Fruit fly (Drosophila melanogaster) whole organism, embryonic: ENCODE results near the gene Mink.
A peak's percentile ranks its signal among the peaks of the same experiment; 100 is the strongest.

Experiments
- Bgb ChIP-seq: fragments of 200-800 bp; sonication (Bioruptor generic); IDR thresholded peaks from 2 replicates; pipeline ENCODE4 v1.3.6; 2022; ENCODE audit warnings: missing biosample characterization, missing genetic modification characterization; ENCODE audit not compliant: partially characterized antibody
- C15 ChIP-seq: fragments of 200-800 bp; sonication (Bioruptor generic); IDR thresholded peaks from 3 replicates; pipeline ENCODE4 v1.3.6; 2022; ENCODE audit warnings: missing biosample characterization, missing genetic modification characterization
- CG11398 ChIP-seq: fragments of 200-800 bp; sonication (Bioruptor generic); optimal IDR thresholded peaks from 2 replicates; lab custom pipeline; 2016; ENCODE audit warnings: missing biosample characterization, missing genetic modification characterization
- CG11504 ChIP-seq: fragments of 200-800 bp; sonication (Bioruptor generic); optimal IDR thresholded peaks from 3 replicates; lab custom pipeline; 2019; ENCODE audit warnings: missing biosample characterization, mild to moderate bottlenecking, missing genetic modification characterization, moderate library complexity
- CG12155 ChIP-seq: fragments of 200-800 bp; sonication (Bioruptor generic); optimal IDR thresholded peaks from 3 replicates; lab custom pipeline; 2016; ENCODE audit warnings: missing biosample characterization, missing genetic modification characterization
- CG13624 ChIP-seq: fragments of 200-800 bp; sonication (Bioruptor generic); optimal IDR thresholded peaks from 2 replicates; lab custom pipeline; 2016; ENCODE audit warnings: missing biosample characterization, missing genetic modification characterization
- CG13894 ChIP-seq: fragments of 200-800 bp; sonication (Bioruptor generic); optimal IDR thresholded peaks from 3 replicates; lab custom pipeline; 2018; ENCODE audit warnings: missing biosample characterization, mild to moderate bottlenecking, missing genetic modification characterization, moderate library complexity
- CG14050 ChIP-seq: fragments of 200-800 bp; sonication (Bioruptor generic); IDR thresholded peaks from 3 replicates; pipeline ENCODE4 v1.3.6; 2022; ENCODE audit warnings: missing biosample characterization, missing genetic modification characterization
- CG16815 ChIP-seq: fragments of 200-800 bp; sonication (Bioruptor generic); optimal IDR thresholded peaks from 3 replicates; lab custom pipeline; 2017; ENCODE audit warnings: missing biosample characterization, mild to moderate bottlenecking, missing genetic modification characterization
- CG17359 ChIP-seq: fragments of 200-800 bp; sonication (Bioruptor generic); optimal IDR thresholded peaks from 3 replicates; lab custom pipeline; 2018; ENCODE audit warnings: missing biosample characterization, mild to moderate bottlenecking, missing genetic modification characterization, moderate library complexity
- CG2889 ChIP-seq: fragments of 200-800 bp; sonication (Bioruptor generic); IDR thresholded peaks from 3 replicates; pipeline ENCODE4 v1.3.6; 2022; ENCODE audit warnings: missing biosample characterization, missing genetic modification characterization
- CG30403 ChIP-seq: fragments of 200-800 bp; sonication (Bioruptor generic); optimal IDR thresholded peaks from 3 replicates; lab custom pipeline; 2016; ENCODE audit warnings: missing biosample characterization, missing genetic modification characterization
- CG31441 ChIP-seq: fragments of 200-800 bp; sonication (Bioruptor generic); IDR thresholded peaks from 2 replicates; pipeline ENCODE4 v1.3.6; 2022; ENCODE audit warnings: missing biosample characterization, missing genetic modification characterization
- CG3163 ChIP-seq: fragments of 200-800 bp; sonication (Bioruptor generic); optimal IDR thresholded peaks from 3 replicates; lab custom pipeline; 2016; ENCODE audit warnings: missing biosample characterization, missing genetic modification characterization
- CG3407 ChIP-seq: fragments of 200-800 bp; sonication (Bioruptor generic); optimal IDR thresholded peaks from 2 replicates; lab custom pipeline; 2018; ENCODE audit warnings: missing biosample characterization, mild to moderate bottlenecking, missing genetic modification characterization
- CG3838 ChIP-seq: fragments of 200-800 bp; sonication (Bioruptor generic); optimal IDR thresholded peaks from 3 replicates; lab custom pipeline; 2016; ENCODE audit warnings: missing biosample characterization, missing genetic modification characterization
- CG4282 ChIP-seq: fragments of 200-800 bp; sonication (Bioruptor generic); optimal IDR thresholded peaks from 2 replicates; lab custom pipeline; 2016; ENCODE audit warnings: missing biosample characterization, missing genetic modification characterization
- CG4424 ChIP-seq: fragments of 200-800 bp; sonication (Bioruptor generic); optimal IDR thresholded peaks from 3 replicates; lab custom pipeline; 2016; ENCODE audit warnings: missing biosample characterization, missing genetic modification characterization
- CG4820 ChIP-seq: fragments of 200-800 bp; sonication (Bioruptor generic); optimal IDR thresholded peaks from 3 replicates; lab custom pipeline; 2016; ENCODE audit warnings: missing biosample characterization, missing genetic modification characterization
- CG6683 ChIP-seq: fragments of 200-800 bp; sonication (Bioruptor generic); optimal IDR thresholded peaks from 2 replicates; lab custom pipeline; 2017; ENCODE audit warnings: missing biosample characterization, mild to moderate bottlenecking, missing genetic modification characterization, missing genetic modification reagents
- CG7271 ChIP-seq: fragments of 200-800 bp; sonication (Bioruptor generic); optimal IDR thresholded peaks from 2 replicates; lab custom pipeline; 2018; ENCODE audit warnings: missing biosample characterization, mild to moderate bottlenecking, missing genetic modification characterization, moderate library complexity
- CG7372 ChIP-seq: fragments of 200-800 bp; sonication (Bioruptor generic); IDR thresholded peaks from 2 replicates; pipeline ENCODE4 v1.3.6; 2022; ENCODE audit warnings: missing biosample characterization, missing genetic modification characterization
- CG7963 ChIP-seq: fragments of 200-800 bp; sonication (Bioruptor generic); IDR thresholded peaks from 3 replicates; pipeline ENCODE4 v1.3.6; 2022; ENCODE audit warnings: missing biosample characterization, missing genetic modification characterization; ENCODE audit not compliant: partially characterized antibody
- Camta ChIP-seq: fragments of 200-800 bp; sonication (Bioruptor generic); optimal IDR thresholded peaks from 2 replicates; lab custom pipeline; 2016; ENCODE audit warnings: missing biosample characterization, missing genetic modification characterization
- H15 ChIP-seq: fragments of 200-800 bp; sonication (Bioruptor generic); IDR thresholded peaks from 3 replicates; pipeline ENCODE4 v1.3.6; 2022; ENCODE audit warnings: missing biosample characterization, missing genetic modification characterization
- HLH54F ChIP-seq: fragments of 200-800 bp; sonication (Bioruptor generic); optimal IDR thresholded peaks from 3 replicates; lab custom pipeline; 2016; ENCODE audit warnings: missing biosample characterization, missing genetic modification characterization
- HmgD ChIP-seq: fragments of 200-800 bp; sonication (Bioruptor generic); optimal IDR thresholded peaks from 3 replicates; lab custom pipeline; 2016; ENCODE audit warnings: missing biosample characterization, missing genetic modification characterization
- MTF-1 ChIP-seq: fragments of 200-800 bp; sonication (Bioruptor generic); optimal IDR thresholded peaks from 2 replicates; lab custom pipeline; 2018; ENCODE audit warnings: missing biosample characterization, mild to moderate bottlenecking, missing genetic modification characterization, borderline replicate concordance
- NC2β ChIP-seq: fragments of 200-800 bp; sonication (Bioruptor generic); optimal IDR thresholded peaks from 2 replicates; lab custom pipeline; 2016; ENCODE audit warnings: missing biosample characterization, missing genetic modification characterization
- Oli ChIP-seq: fragments of 200-800 bp; sonication (Bioruptor generic); optimal IDR thresholded peaks from 2 replicates; lab custom pipeline; 2018; ENCODE audit warnings: missing biosample characterization, mild to moderate bottlenecking, missing genetic modification characterization, moderate library complexity
- Optix ChIP-seq: fragments of 200-800 bp; sonication (Bioruptor generic); IDR thresholded peaks from 3 replicates; pipeline ENCODE4 v1.3.6; 2022; ENCODE audit warnings: missing biosample characterization, missing genetic modification characterization
- Rx ChIP-seq: fragments of 200-800 bp; sonication (Bioruptor generic); IDR thresholded peaks from 2 replicates; pipeline ENCODE4 v1.3.6; 2022; ENCODE audit warnings: missing biosample characterization, missing genetic modification characterization
- Sry-δ ChIP-seq: fragments of 200-800 bp; sonication (Bioruptor generic); optimal IDR thresholded peaks from 2 replicates; lab custom pipeline; 2016; ENCODE audit warnings: missing biosample characterization, missing genetic modification characterization
- ab ChIP-seq: fragments of 200-800 bp; sonication (Bioruptor generic); optimal IDR thresholded peaks from 2 replicates; lab custom pipeline; 2016; ENCODE audit warnings: missing biosample characterization, missing genetic modification characterization
- abd-A ChIP-seq: fragments of 200-800 bp; sonication (Bioruptor generic); optimal IDR thresholded peaks from 3 replicates; lab custom pipeline; 2019; ENCODE audit warnings: missing biosample characterization, mild to moderate bottlenecking, missing genetic modification characterization, moderate library complexity
- az2 ChIP-seq: fragments of 200-800 bp; sonication (Bioruptor generic); optimal IDR thresholded peaks from 3 replicates; lab custom pipeline; 2016; ENCODE audit warnings: missing biosample characterization, missing genetic modification characterization
- croc ChIP-seq: fragments of 200-800 bp; sonication (Bioruptor generic); conservative IDR thresholded peaks from 3 replicates; pipeline ENCODE4 v1.3.6; 2022; ENCODE audit warnings: missing biosample characterization, missing genetic modification characterization
- dan ChIP-seq: fragments of 200-800 bp; sonication (Bioruptor generic); IDR thresholded peaks from 2 replicates; pipeline ENCODE4 v1.3.6; 2022; ENCODE audit warnings: missing biosample characterization, missing genetic modification characterization
- gcm ChIP-seq: fragments of 200-800 bp; sonication (Bioruptor generic); optimal IDR thresholded peaks from 2 replicates; lab custom pipeline; 2019; ENCODE audit warnings: missing biosample characterization, mild to moderate bottlenecking, missing genetic modification characterization, moderate library complexity
- jumu ChIP-seq: fragments of 200-800 bp; sonication (Bioruptor generic); optimal IDR thresholded peaks from 3 replicates; lab custom pipeline; 2016; ENCODE audit warnings: missing biosample characterization, missing genetic modification characterization
- ken ChIP-seq: fragments of 200-800 bp; sonication (Bioruptor generic); IDR thresholded peaks from 3 replicates; pipeline ENCODE4 v1.3.6; 2022; ENCODE audit warnings: missing biosample characterization, missing genetic modification characterization
- lilli ChIP-seq: fragments of 200-800 bp; sonication (Bioruptor generic); optimal IDR thresholded peaks from 3 replicates; lab custom pipeline; 2016; ENCODE audit warnings: missing biosample characterization, missing genetic modification characterization
- lov ChIP-seq, 2 experiments: fragments of 200-800 bp in 1 of 2; fragments of >200 bp in 1 of 2; sonication (Bioruptor generic) in 1 of 2; IDR thresholded peaks in 1 of 2; optimal IDR thresholded peaks in 1 of 2; 2 replicates in 1 of 2; 3 replicates in 1 of 2; pipeline versions ENCODE4 v1.3.6 to Lab custom; 2017 to 2022; ENCODE audit warnings: missing biosample characterization in 1 of 2, missing genetic modification characterization in 1 of 2
- mirr ChIP-seq: fragments of 200-800 bp; sonication (Bioruptor generic); optimal IDR thresholded peaks from 3 replicates; lab custom pipeline; 2018; ENCODE audit warnings: missing biosample characterization, mild to moderate bottlenecking, missing genetic modification characterization
- oc ChIP-seq: fragments of 200-800 bp; sonication (Bioruptor generic); optimal IDR thresholded peaks from 2 replicates; lab custom pipeline; 2018; ENCODE audit warnings: missing biosample characterization, mild to moderate bottlenecking, missing genetic modification characterization, moderate library complexity
- prd ChIP-seq, 3 experiments: fragments of >200 bp in 2 of 3; fragments of 200-800 bp in 1 of 3; sonication (Bioruptor generic) in 1 of 3; optimal IDR thresholded peaks in 2 of 3; IDR thresholded peaks in 1 of 3; 2 replicates in 2 of 3; 3 replicates in 1 of 3; pipeline versions ENCODE4 v1.3.6 to Lab custom; 2017 to 2022; ENCODE audit warnings: missing biosample characterization in 1 of 3, missing genetic modification characterization in 1 of 3
- run ChIP-seq: fragments of 200-800 bp; sonication (Bioruptor generic); optimal IDR thresholded peaks from 3 replicates; lab custom pipeline; 2018; ENCODE audit warnings: missing biosample characterization, mild to moderate bottlenecking, missing genetic modification characterization
- sisA ChIP-seq: fragments of 200-800 bp; sonication (Bioruptor generic); IDR thresholded peaks from 2 replicates; pipeline ENCODE4 v1.3.6; 2022; ENCODE audit warnings: missing biosample characterization, missing genetic modification characterization
- stwl ChIP-seq: fragments of 200-800 bp; sonication (Bioruptor generic); optimal IDR thresholded peaks from 3 replicates; lab custom pipeline; 2018; ENCODE audit warnings: missing biosample characterization, mild to moderate bottlenecking, missing genetic modification characterization, moderate library complexity
- tin ChIP-seq: fragments of 200-800 bp; sonication (Bioruptor generic); optimal IDR thresholded peaks from 3 replicates; lab custom pipeline; 2016; ENCODE audit warnings: missing biosample characterization, missing genetic modification characterization

Gene Mink

DNA sequence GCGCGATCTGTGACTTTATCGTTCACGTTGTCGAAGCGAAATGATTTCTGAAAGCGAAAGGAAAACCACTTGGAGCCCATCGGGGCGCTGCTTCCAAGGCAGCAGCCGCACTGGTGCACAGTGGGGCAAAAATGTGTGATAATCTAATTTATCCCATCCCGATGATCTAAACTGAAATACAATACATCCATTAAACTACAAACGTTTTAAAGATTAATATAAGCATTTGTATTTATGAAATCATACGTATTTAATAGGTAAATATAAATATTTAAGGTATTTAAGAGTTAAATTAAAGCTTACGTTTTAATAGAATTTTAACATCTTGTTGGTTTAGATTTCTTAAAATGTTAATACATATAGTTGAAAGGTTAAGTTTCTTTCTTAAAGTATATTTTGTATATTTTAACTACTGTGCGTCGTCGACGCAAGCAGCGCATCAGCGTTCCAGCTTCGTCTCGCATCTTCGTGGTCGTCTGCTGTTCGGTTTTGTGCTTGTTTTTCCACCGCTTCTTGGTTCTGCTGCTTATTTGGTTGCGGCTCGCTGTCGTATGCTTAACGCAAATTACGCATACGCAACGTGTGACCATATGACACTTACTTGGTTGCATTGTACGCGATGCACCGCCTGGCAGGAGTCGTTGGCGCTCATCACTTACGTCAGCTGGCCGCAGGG is 16.2 kb upstream of the Mink start, which contains the start of gene CG13643 (continued):
- no peak for TF ChIP-seq mirr (GFP tag; lab: Kevin White, UChicago)
- no peak for TF ChIP-seq H15 (GFP tag; lab: Robert Waterston, UW)
- no peak for TF ChIP-seq CG3838
- TF ChIP-seq run (tag; lab: Kevin White, UChicago) = peak; percentile 13
- no peak for TF ChIP-seq dan (GFP tag; lab: Robert Waterston, UW)
- no peak for TF ChIP-seq CG4820 (GFP tag; lab: Kevin White, UChicago)
- TF ChIP-seq CG3407 (GFP tag; lab: Kevin White, UChicago) = no peak
- TF ChIP-seq C15 (GFP tag; lab: Robert Waterston, UW) = no peak
- no peak for TF ChIP-seq CG17359 (tag; lab: Kevin White, UChicago)
- TF ChIP-seq CG16815 (GFP tag; lab: Kevin White, UChicago) = no peak
- no peak for TF ChIP-seq sisA
- no peak for TF ChIP-seq CG7963
- no peak for TF ChIP-seq CG12155
- no peak for TF ChIP-seq tin (GFP tag; lab: Kevin White, UChicago)
- no peak for TF ChIP-seq Bgb (GFP tag; lab: Robert Waterston, UW)
- TF ChIP-seq CG30403 = no peak
- TF ChIP-seq CG11398 (GFP tag; lab: Kevin White, UChicago) = no peak
- no peak for TF ChIP-seq NC2β (GFP tag; lab: Kevin White, UChicago)
- TF ChIP-seq CG13624 = no peak
- no peak for TF ChIP-seq jumu (GFP tag; lab: Kevin White, UChicago)
- 0 out of 3 replicates have a peak, but pooled peaks have one; percentile 23 for TF ChIP-seq ken (GFP tag; lab: Robert Waterston, UW)
- no peak for TF ChIP-seq HLH54F (GFP tag; lab: Kevin White, UChicago)
- TF ChIP-seq Oli (tag; lab: Kevin White, UChicago) = peak; percentile 33
- peak; percentile 80 for TF ChIP-seq CG7372
- TF ChIP-seq prd (optimal IDR thresholded peaks at IDR 0.05; lab: Kevin White, UChicago) = no peak
- TF ChIP-seq prd (GFP tag; IDR thresholded peaks at IDR 0.05; lab: Robert Waterston, UW) = 0 out of 3 replicates have a peak, but pooled peaks have one; percentile 9
- TF ChIP-seq abd-A = no peak
- no peak for TF ChIP-seq Camta
- no peak for TF ChIP-seq CG6683 (GFP tag; lab: Kevin White, UChicago)
- no peak for TF ChIP-seq lov (optimal IDR thresholded peaks at IDR 0.05; lab: Kevin White, UChicago)
- no peak for TF ChIP-seq lov (GFP tag; IDR thresholded peaks at IDR 0.05; lab: Robert Waterston, UW)
- TF ChIP-seq CG7271 (tag; lab: Kevin White, UChicago) = no peak
- no peak for TF ChIP-seq CG11504 (tag; lab: Kevin White, UChicago)
- TF ChIP-seq lilli (GFP tag; lab: Kevin White, UChicago) = no peak
- TF ChIP-seq CG2889 (GFP tag; lab: Robert Waterston, UW) = no peak
- peak; percentile 55; the same call in 1 of the 2 replicates for TF ChIP-seq CG31441 (GFP tag; lab: Robert Waterston, UW)
- no peak for TF ChIP-seq CG4424 (GFP tag; lab: Kevin White, UChicago)
- no peak for TF ChIP-seq Rx
- TF ChIP-seq stwl = no peak
- no peak for TF ChIP-seq Optix (GFP tag; lab: Robert Waterston, UW)
- TF ChIP-seq HmgD (GFP tag; lab: Kevin White, UChicago) = no peak
- TF ChIP-seq oc (tag; lab: Kevin White, UChicago) = no peak
- TF ChIP-seq CG14050 (GFP tag; lab: Robert Waterston, UW) = no peak
- TF ChIP-seq gcm (GFP tag; lab: Kevin White, UChicago) = no peak
- TF ChIP-seq croc (GFP tag; lab: Robert Waterston, UW) = no peak
- no peak for TF ChIP-seq CG3163 (GFP tag; lab: Kevin White, UChicago)
- TF ChIP-seq CG4282 = no peak
- no peak for TF ChIP-seq ab (GFP tag; lab: Kevin White, UChicago)
- TF ChIP-seq Sry-δ = no peak
- TF ChIP-seq MTF-1 (GFP tag; lab: Kevin White, UChicago) = no peak
- no peak for TF ChIP-seq CG13894 (tag; lab: Kevin White, UChicago)
- no peak for TF ChIP-seq az2
